Fruit fly (Drosophila melanogaster) whole organism, adult: ENCODE results near the gene Cyp28d2.
A peak's percentile ranks its signal among the peaks of the same experiment; 100 is the strongest.

Experiments
- CG11617 ChIP-seq: fragments of 200-800 bp; sonication (Bioruptor generic); optimal IDR thresholded peaks from 2 replicates; lab custom pipeline; 2017; ENCODE audit warnings: mild to moderate bottlenecking, missing biosample characterization, missing genetic modification reagents, missing genetic modification characterization
- CG12768 ChIP-seq: fragments of 200-800 bp; sonication (Bioruptor generic); optimal IDR thresholded peaks from 2 replicates; lab custom pipeline; 2017; ENCODE audit warnings: missing biosample characterization, missing genetic modification characterization, mild to moderate bottlenecking, moderate library complexity, missing genetic modification reagents
- CG14711 ChIP-seq: fragments of 200-800 bp; sonication (Bioruptor generic); optimal IDR thresholded peaks from 2 replicates; lab custom pipeline; 2018; ENCODE audit warnings: missing biosample characterization, mild to moderate bottlenecking, missing genetic modification characterization, moderate library complexity
- CG1620 ChIP-seq: fragments of 200-800 bp; sonication (Bioruptor generic); optimal IDR thresholded peaks from 2 replicates; lab custom pipeline; 2016; ENCODE audit warnings: missing biosample characterization, missing genetic modification characterization
- CG33017 ChIP-seq: fragments of 200-800 bp; sonication (Bioruptor generic); optimal IDR thresholded peaks from 2 replicates; lab custom pipeline; 2018; ENCODE audit warnings: missing biosample characterization, mild to moderate bottlenecking, missing genetic modification characterization, moderate library complexity
- CG5204 ChIP-seq: fragments of 200-800 bp; sonication (Bioruptor generic); optimal IDR thresholded peaks from 2 replicates; lab custom pipeline; 2016; ENCODE audit warnings: missing biosample characterization, missing genetic modification characterization
- CG7045 ChIP-seq: fragments of 200-800 bp; sonication (Bioruptor generic); optimal IDR thresholded peaks from 2 replicates; lab custom pipeline; 2017; ENCODE audit warnings: missing biosample characterization, mild to moderate bottlenecking, missing genetic modification characterization
- CG7101 ChIP-seq: fragments of 200-800 bp; sonication (Bioruptor generic); optimal IDR thresholded peaks from 2 replicates; lab custom pipeline; 2018; ENCODE audit warnings: missing biosample characterization, mild to moderate bottlenecking, missing genetic modification characterization, moderate library complexity
- Clk ChIP-seq: fragments of 200-800 bp; sonication (Bioruptor generic); optimal IDR thresholded peaks from 2 replicates; lab custom pipeline; 2017; ENCODE audit warnings: missing biosample characterization, missing genetic modification characterization
- Crg-1 ChIP-seq: fragments of 200-800 bp; sonication (Bioruptor generic); optimal IDR thresholded peaks from 2 replicates; lab custom pipeline; 2016; ENCODE audit warnings: missing biosample characterization, missing genetic modification characterization
- Hr96 ChIP-seq: fragments of 200-800 bp; sonication (Bioruptor generic); optimal IDR thresholded peaks from 2 replicates; lab custom pipeline; 2016; ENCODE audit warnings: missing biosample characterization, missing genetic modification characterization
- Mnt ChIP-seq: fragments of 200-800 bp; sonication (Bioruptor generic); optimal IDR thresholded peaks from 2 replicates; lab custom pipeline; 2016; ENCODE audit warnings: missing biosample characterization, mild to moderate bottlenecking, missing genetic modification characterization
- bab1 ChIP-seq: fragments of 200-800 bp; sonication (Bioruptor generic); optimal IDR thresholded peaks from 3 replicates; lab custom pipeline; 2019; ENCODE audit warnings: missing biosample characterization, mild to moderate bottlenecking, missing genetic modification characterization, moderate library complexity
- cic ChIP-seq: fragments of 200-800 bp; sonication (Bioruptor generic); optimal IDR thresholded peaks from 2 replicates; lab custom pipeline; 2017; ENCODE audit warnings: missing biosample characterization, mild to moderate bottlenecking, missing genetic modification characterization, moderate library complexity
- cnc ChIP-seq, 2 experiments: fragments of >200 bp; optimal IDR thresholded peaks; 2 replicates each; lab custom pipeline; 2017
- kay ChIP-seq: fragments of 200-800 bp; sonication (Bioruptor generic); peaks from one replicate; lab custom pipeline; 2016; ENCODE audit warnings: missing biosample characterization, missing genetic modification characterization, borderline replicate concordance
- ovo ChIP-seq: fragments of 200-800 bp; sonication (Bioruptor generic); optimal IDR thresholded peaks from 2 replicates; lab custom pipeline; 2016; ENCODE audit warnings: missing biosample characterization, missing genetic modification characterization
- pad ChIP-seq: fragments of 200-800 bp; sonication (Bioruptor generic); optimal IDR thresholded peaks from 3 replicates; lab custom pipeline; 2017; ENCODE audit warnings: missing biosample characterization, missing genetic modification characterization, mild to moderate bottlenecking, moderate library complexity, missing genetic modification reagents
- tj ChIP-seq: fragments of 200-800 bp; sonication (Bioruptor generic); optimal IDR thresholded peaks from 3 replicates; lab custom pipeline; 2017; ENCODE audit warnings: missing biosample characterization, mild to moderate bottlenecking, missing genetic modification characterization, moderate library complexity
- toe ChIP-seq: fragments of 200-800 bp; sonication (Bioruptor generic); optimal IDR thresholded peaks from 2 replicates; lab custom pipeline; 2016; ENCODE audit warnings: missing biosample characterization, missing genetic modification characterization

Cyp28d2 gene

DNA sequence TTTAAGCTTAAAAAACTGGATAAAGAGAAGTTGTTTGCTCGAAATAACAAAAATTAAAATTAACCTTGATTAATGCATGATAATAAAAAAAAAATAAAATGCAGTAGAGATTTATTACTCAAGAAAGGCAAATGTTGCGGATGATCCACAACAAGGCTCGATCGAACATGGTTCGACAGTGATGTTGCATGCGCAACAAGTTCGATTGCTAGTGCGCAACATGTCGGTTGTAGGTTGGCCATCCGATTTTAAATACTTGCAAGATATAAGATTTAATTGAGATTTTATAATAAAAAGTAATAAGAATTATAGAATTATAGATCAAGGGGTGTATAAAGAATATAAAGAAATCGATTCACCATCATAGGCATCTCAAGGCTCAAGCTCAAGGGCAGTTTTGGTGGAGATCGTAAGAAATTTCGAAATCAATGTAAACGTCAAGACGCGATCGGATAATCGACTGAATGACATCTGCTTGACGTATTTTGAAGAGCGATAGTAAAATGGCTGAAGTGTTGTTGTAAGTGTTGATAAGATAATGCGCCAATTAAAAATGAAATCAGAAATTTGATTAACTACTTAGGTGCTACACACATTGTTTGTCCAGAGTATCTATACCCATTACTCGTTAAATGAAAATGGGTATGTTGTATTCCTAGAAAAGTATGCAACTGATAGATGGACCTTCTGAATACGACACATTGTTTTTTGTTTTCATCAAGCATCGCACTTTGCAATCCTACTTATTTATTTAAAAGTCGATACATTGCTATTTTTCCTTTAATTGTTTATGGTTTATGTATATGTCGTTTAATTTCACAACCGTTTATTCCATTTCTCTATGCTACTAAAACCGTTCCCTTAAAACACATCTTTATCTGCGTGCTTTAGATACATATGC lies 2.4 kb downstream of the Cyp28d2 start:
- TF ChIP-seq pad (GFP tag; lab: Kevin White, UChicago) = no peak
- TF ChIP-seq CG14711 (tag; lab: Kevin White, UChicago) = peak; percentile 20
- TF ChIP-seq Hr96 (GFP tag; lab: Kevin White, UChicago) = no peak
- TF ChIP-seq CG7101 (tag; lab: Kevin White, UChicago) = peak; percentile 79
- TF ChIP-seq cnc (optimal IDR thresholded peaks at IDR 0.05; lab: Kevin White, UChicago) = no peak
- TF ChIP-seq ovo (GFP tag; lab: Kevin White, UChicago) = no peak
- peak; percentile 72 for TF ChIP-seq CG5204 (GFP tag; lab: Kevin White, UChicago)
- TF ChIP-seq tj = peak; percentile 28
- TF ChIP-seq Clk (GFP tag; lab: Kevin White, UChicago) = no peak
- peak; percentile 10 for TF ChIP-seq CG12768 (GFP tag; lab: Kevin White, UChicago)
- TF ChIP-seq Crg-1 (GFP tag; lab: Kevin White, UChicago) = peak; percentile 18
- TF ChIP-seq CG11617 = peak; percentile 63
- TF ChIP-seq CG33017 (tag; lab: Kevin White, UChicago) = peak; percentile 82
- TF ChIP-seq CG7045 (GFP tag; lab: Kevin White, UChicago) = no peak
- TF ChIP-seq bab1 (GFP tag; lab: Kevin White, UChicago) = no peak
- TF ChIP-seq toe (GFP tag; lab: Kevin White, UChicago) = no peak
- peak; percentile 24 for TF ChIP-seq Mnt (GFP tag; lab: Kevin White, UChicago)
- peak; percentile 76 for TF ChIP-seq cic
- TF ChIP-seq CG1620 = no peak
- no peak for TF ChIP-seq kay (GFP tag; lab: Kevin White, UChicago)

DNA sequence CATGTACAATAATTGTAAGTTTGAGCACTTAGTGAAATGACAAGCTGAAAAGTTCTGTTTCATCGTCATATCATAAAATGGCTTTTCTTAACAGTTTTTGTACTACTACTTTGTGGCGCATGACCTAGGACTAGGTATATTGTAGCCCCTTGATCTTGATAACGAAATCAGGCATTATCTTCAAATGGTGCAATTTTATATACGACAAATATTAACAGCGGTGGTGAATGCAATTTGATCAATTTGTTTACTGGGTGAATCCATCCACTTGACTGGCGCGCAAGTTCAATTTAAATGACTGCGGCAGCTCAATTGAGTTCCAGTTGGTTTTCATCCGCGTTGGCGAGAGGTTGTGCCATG lies 3.1 kb downstream of the Cyp28d2 start, which contains the start of gene Cyp28d1:
Gene Cyp28d1 (plus strand): TSS at position 316 of the 360 bp plus-strand sequence.
- TF ChIP-seq CG7101 (tag; lab: Kevin White, UChicago) (peak; percentile 29), CG14711 (tag; lab: Kevin White, UChicago) (no peak), kay (GFP tag; lab: Kevin White, UChicago) (peak; percentile 90), Mnt (GFP tag; lab: Kevin White, UChicago) (peak; percentile 10), CG5204 (GFP tag; lab: Kevin White, UChicago) (peak; percentile 30)

DNA sequence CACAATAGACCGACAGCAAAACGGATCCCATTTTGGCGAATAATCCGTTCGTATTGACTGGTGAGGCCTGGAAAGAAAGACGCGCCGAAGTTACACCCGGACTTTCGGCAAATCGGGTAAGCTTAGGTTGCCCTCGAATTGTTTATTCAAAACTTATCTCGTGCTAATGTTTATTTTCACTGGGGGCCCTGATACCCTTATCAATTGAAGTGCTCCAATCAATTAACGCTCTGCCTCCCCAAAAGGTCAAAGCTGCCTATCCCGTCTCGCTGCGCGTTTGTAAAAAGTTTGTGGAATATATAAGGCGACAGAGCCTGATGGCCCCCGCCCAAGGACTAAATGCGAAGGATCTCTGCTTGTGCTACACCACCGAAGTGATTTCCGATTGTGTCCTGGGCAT lies 3.9 kb downstream of the Cyp28d2 start:
- no peak for TF ChIP-seq kay (GFP tag; lab: Kevin White, UChicago)
- TF ChIP-seq CG33017 (tag; lab: Kevin White, UChicago) = no peak

dm6 chr2L:5214981-5215380 lies 7.9 kb downstream of the Cyp28d2 start, which contains the start of gene CG7742:
CG7742 (minus strand) TSS chr2L:5215081.
- TF ChIP-seq cic (no peak), ovo (GFP tag; lab: Kevin White, UChicago) (no peak), Crg-1 (GFP tag; lab: Kevin White, UChicago) (no peak), CG33017 (tag; lab: Kevin White, UChicago) (no peak), pad (GFP tag; lab: Kevin White, UChicago) (no peak), tj (no peak), kay (GFP tag; lab: Kevin White, UChicago) (peak; percentile 23)

- no peak for TF ChIP-seq tj
- TF ChIP-seq CG1620 = no peak
- no peak for TF ChIP-seq CG14711 (tag; lab: Kevin White, UChicago)
- no peak for TF ChIP-seq cnc (optimal IDR thresholded peaks at IDR 0.05; lab: Kevin White, UChicago)
- TF ChIP-seq CG7045 (GFP tag; lab: Kevin White, UChicago) = no peak
- no peak for TF ChIP-seq cic
- no peak for TF ChIP-seq Crg-1 (GFP tag; lab: Kevin White, UChicago)
- TF ChIP-seq Mnt (GFP tag; lab: Kevin White, UChicago) = no peak
- no peak for TF ChIP-seq CG5204 (GFP tag; lab: Kevin White, UChicago)
- no peak for TF ChIP-seq ovo (GFP tag; lab: Kevin White, UChicago)
- no peak for TF ChIP-seq CG11617
- no peak for TF ChIP-seq CG12768 (GFP tag; lab: Kevin White, UChicago)
- TF ChIP-seq CG7101 (tag; lab: Kevin White, UChicago) = no peak
- TF ChIP-seq kay (GFP tag; lab: Kevin White, UChicago) = no peak
- no peak for TF ChIP-seq bab1 (GFP tag; lab: Kevin White, UChicago)
- no peak for TF ChIP-seq toe (GFP tag; lab: Kevin White, UChicago)
- TF ChIP-seq CG33017 (tag; lab: Kevin White, UChicago) = no peak
- no peak for TF ChIP-seq Hr96 (GFP tag; lab: Kevin White, UChicago)
Observed at dm6 chr2L:5216442-5216841, 9.4 kb downstream of the Cyp28d2 start, which contains the start of the genes CG14034 and TpnC25D. CG14034 (minus strand) TSS chr2L:5216542. TpnC25D (plus strand) TSS chr2L:5216701.

- no peak for TF ChIP-seq kay (GFP tag; lab: Kevin White, UChicago)
- peak; percentile 3 for TF ChIP-seq toe (GFP tag; lab: Kevin White, UChicago)
- TF ChIP-seq Mnt (GFP tag; lab: Kevin White, UChicago) = peak; percentile 11
- no peak for TF ChIP-seq Clk (GFP tag; lab: Kevin White, UChicago)
- TF ChIP-seq CG7101 (tag; lab: Kevin White, UChicago) = no peak
- no peak for TF ChIP-seq tj
- TF ChIP-seq CG11617 = peak; percentile 18
- TF ChIP-seq CG5204 (GFP tag; lab: Kevin White, UChicago) = no peak
Observed at dm6 chr2L:5223317-5223716, 16.2 kb downstream of the Cyp28d2 start.
